Fruit fly (Drosophila melanogaster): ENCODE measurements around the gene CG33290.
A peak's percentile ranks its signal among the peaks of the same experiment; 100 is the strongest.

CG33290 gene

DNA sequence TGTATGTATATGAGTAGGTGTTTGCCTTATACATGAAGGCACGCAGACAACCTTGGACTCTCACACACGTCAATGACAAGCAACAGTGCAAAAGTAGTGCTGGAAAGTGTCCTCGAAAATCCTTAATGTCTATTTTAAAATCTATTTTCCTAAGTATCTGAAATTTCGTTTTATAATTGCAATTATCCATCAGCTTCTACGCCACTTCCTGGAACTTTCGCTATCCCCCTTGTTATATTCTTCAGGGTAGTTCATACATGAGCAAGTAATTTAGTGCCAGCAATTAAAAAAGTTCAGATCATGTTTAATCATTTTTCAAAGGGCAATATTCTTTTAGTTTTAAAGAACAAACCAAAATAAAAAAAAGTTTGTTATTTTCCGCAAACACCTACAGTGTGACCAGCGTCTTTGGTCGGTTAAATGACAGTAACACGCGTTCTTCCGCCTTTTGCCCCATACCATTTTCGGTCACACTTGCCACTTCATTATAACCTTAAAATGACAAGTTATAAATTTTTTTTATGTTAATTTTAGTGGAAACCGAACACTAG, 25.4 kb upstream of the CG33290 start (continued):
- TF ChIP-seq D19A (tag; optimal IDR thresholded peaks at IDR 0.05) (peak; percentile 9), dati (GFP tag; IDR thresholded peaks at IDR 0.05) (no peak), CG17612 (GFP tag; IDR thresholded peaks at IDR 0.05) (no peak), NK7.1 (GFP tag; optimal IDR thresholded peaks at IDR 0.05) (no peak), CG3847 (GFP tag; IDR thresholded peaks at IDR 0.05) (peak; percentile 37; the same call in 1 of the 2 replicates), CG12659 (GFP tag; optimal IDR thresholded peaks at IDR 0.05) (peak; percentile 69), jumu (GFP tag; optimal IDR thresholded peaks at IDR 0.05) (no peak), CG8478 (optimal IDR thresholded peaks at IDR 0.05) (no peak), CG15696 (tag; optimal IDR thresholded peaks at IDR 0.05) (no peak), B-H1 (GFP tag; IDR thresholded peaks at IDR 0.05) (no peak), nerfin-2 (GFP tag; IDR thresholded peaks at IDR 0.05; ENCODE audit: partially characterized antibody) (no peak), CG4707 (GFP tag; optimal IDR thresholded peaks at IDR 0.05) (no peak), disco-r (GFP tag; optimal IDR thresholded peaks at IDR 0.05) (no peak), Ada2b (GFP tag; IDR thresholded peaks at IDR 0.05) (no peak), CG3726 (GFP tag; IDR thresholded peaks at IDR 0.05) (no peak), CG34224 (GFP tag; IDR thresholded peaks at IDR 0.05; ENCODE audit: partially characterized antibody) (peak; percentile 10; the same call in 1 of the 3 replicates), hth (optimal IDR thresholded peaks at IDR 0.05) (no peak), Xbp1 (GFP tag; optimal IDR thresholded peaks at IDR 0.05) (peak; percentile 27), CG10274 (GFP tag; optimal IDR thresholded peaks at IDR 0.05) (no peak), cas (GFP tag; IDR thresholded peaks at IDR 0.05) (no peak), pho (GFP tag; optimal IDR thresholded peaks at IDR 0.05) (peak; percentile 6), dm (GFP tag; optimal IDR thresholded peaks at IDR 0.05) (peak; percentile 43), CG7556 (GFP tag; optimal IDR thresholded peaks at IDR 0.05) (peak; percentile 8), ara (GFP tag; IDR thresholded peaks at IDR 0.05) (no peak), CG12769 (tag; optimal IDR thresholded peaks at IDR 0.05) (no peak), slp2 (GFP tag; optimal IDR thresholded peaks at IDR 0.05) (no peak), CG12391 (tag; optimal IDR thresholded peaks at IDR 0.05) (peak; percentile 54), CG16813 (GFP tag; IDR thresholded peaks at IDR 0.05; ENCODE audit: partially characterized antibody) (no peak), gro (GFP tag; optimal IDR thresholded peaks at IDR 0.05) (peak; percentile 3), C15 (GFP tag; IDR thresholded peaks at IDR 0.05) (no peak), sr (GFP tag; IDR thresholded peaks at IDR 0.05) (peak; percentile 13; the same call in 1 of the 3 replicates), Sry-β (GFP tag; optimal IDR thresholded peaks at IDR 0.05) (no peak), mam (GFP tag; optimal IDR thresholded peaks at IDR 0.05) (peak; percentile 41), phol (tag; optimal IDR thresholded peaks at IDR 0.05) (peak; percentile 36), jigr1 (GFP tag; IDR thresholded peaks at IDR 0.05) (no peak), CG17328 (GFP tag; IDR thresholded peaks at IDR 0.05) (no peak), CG1832 (GFP tag; optimal IDR thresholded peaks at IDR 0.05) (no peak), CG3407 (GFP tag; optimal IDR thresholded peaks at IDR 0.05) (no peak), CG2712 (tag; optimal IDR thresholded peaks at IDR 0.05) (peak; percentile 29), Dad (GFP tag; optimal IDR thresholded peaks at IDR 0.05) (no peak), Dip2 (GFP tag; IDR thresholded peaks at IDR 0.05) (no peak), Pdp1 (GFP tag; optimal IDR thresholded peaks at IDR 0.05) (peak in 1 of 2 experiments; percentile 8), cad (GFP tag; optimal IDR thresholded peaks at IDR 0.05) (no peak), CG9876 (GFP tag; optimal IDR thresholded peaks at IDR 0.05) (no peak), CG15269 (tag; optimal IDR thresholded peaks at IDR 0.05) (no peak), maf-S (GFP tag; optimal IDR thresholded peaks at IDR 0.05) (no peak), CG7271 (tag; optimal IDR thresholded peaks at IDR 0.05) (no peak), Hr51 (GFP tag; optimal IDR thresholded peaks at IDR 0.05) (peak in 1 of 2 experiments; percentile 24), CG12155 (GFP tag; optimal IDR thresholded peaks at IDR 0.05) (no peak), Ets65A (GFP tag) (no peak), psq (GFP tag; optimal IDR thresholded peaks at IDR 0.05) (no peak), Ptx1 (GFP tag; IDR thresholded peaks at IDR 0.05) (no peak)

All from whole organism, embryonic.